Worm (Caenorhabditis elegans): ENCODE data around the gene nhr-277.
"Not testable (repeated sequence)": the region's sequence is repeated elsewhere in the genome, so short reads cannot be mapped to it uniquely, and the experiment has no call there.

ce11 chrIV:2719734-2720133 is 23.1 kb upstream of the nhr-277 start, which contains the start of gene ndua-12:
- TF ChIP-seq ama-1 (optimal IDR thresholded peaks at IDR 0.05); ceh-36 (tag; optimal IDR thresholded peaks at IDR 0.05); hmg-4 (GFP tag; optimal IDR thresholded peaks at IDR 0.05); tra-4 (tag; optimal IDR thresholded peaks at IDR 0.05); pes-1 (GFP tag; IDR thresholded peaks at IDR 0.05); F13C5.2 (tag; optimal IDR thresholded peaks at IDR 0.05); tbx-37 (GFP tag; conservative IDR thresholded peaks at IDR 0.05); flt-1 (GFP tag; IDR thresholded peaks at IDR 0.05); hmbx-1 (tag; optimal IDR thresholded peaks at IDR 0.05): not testable (repeated sequence)

Data from whole organism, early embryonic.